Worm (Caenorhabditis elegans): Measurements from ENCODE around the gene W02B8.1.

W02B8.1 gene

DNA sequence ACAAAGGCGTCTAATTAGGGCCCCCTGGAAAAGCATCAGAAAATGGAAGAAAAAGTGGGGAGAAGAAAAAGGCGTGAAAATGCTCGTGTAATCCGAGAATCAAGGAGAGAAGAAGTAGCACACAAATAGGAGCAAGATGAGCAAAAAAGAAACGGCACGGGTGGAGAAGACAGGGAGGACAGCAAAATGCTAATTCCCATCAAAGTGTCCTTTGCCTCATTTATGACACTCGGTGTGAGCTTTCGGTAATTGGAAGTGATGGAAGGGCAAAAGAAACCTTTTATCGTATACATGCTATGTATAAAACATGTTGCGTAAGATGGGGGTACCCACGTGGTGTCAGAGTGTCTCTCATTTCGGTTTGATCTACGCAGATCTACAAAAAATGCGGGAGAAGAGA is 31.6 kb upstream of the W02B8.1 start:
- peak; percentile 76 for TF ChIP-seq ceh-63 (GFP tag; optimal IDR thresholded peaks at IDR 0.05)
- no peak for TF ChIP-seq efl-1 (optimal IDR thresholded peaks at IDR 0.05)
- peak in 1 of 2 experiments; percentile 61 for TF ChIP-seq efl-1 (GFP tag; optimal IDR thresholded peaks at IDR 0.05 in 1 of 2)
- no peak for TF ChIP-seq irx-1 (tag; optimal IDR thresholded peaks at IDR 0.05)
- TF ChIP-seq ceh-8 (GFP tag; optimal IDR thresholded peaks at IDR 0.05), result peak; percentile 56
- TF ChIP-seq nhr-85 (tag), result no peak
- TF ChIP-seq nhr-90 (tag; optimal IDR thresholded peaks at IDR 0.05; ENCODE audit: poor library complexity), result no peak
- no peak for TF ChIP-seq snu-23 (GFP tag; optimal IDR thresholded peaks at IDR 0.05)
- TF ChIP-seq lin-14 (GFP tag; optimal IDR thresholded peaks at IDR 0.05), result peak; percentile 47
- no peak for TF ChIP-seq fkh-8 (tag; optimal IDR thresholded peaks at IDR 0.05)
- TF ChIP-seq efl-3 (GFP tag; optimal IDR thresholded peaks at IDR 0.05), result no peak

DNA sequence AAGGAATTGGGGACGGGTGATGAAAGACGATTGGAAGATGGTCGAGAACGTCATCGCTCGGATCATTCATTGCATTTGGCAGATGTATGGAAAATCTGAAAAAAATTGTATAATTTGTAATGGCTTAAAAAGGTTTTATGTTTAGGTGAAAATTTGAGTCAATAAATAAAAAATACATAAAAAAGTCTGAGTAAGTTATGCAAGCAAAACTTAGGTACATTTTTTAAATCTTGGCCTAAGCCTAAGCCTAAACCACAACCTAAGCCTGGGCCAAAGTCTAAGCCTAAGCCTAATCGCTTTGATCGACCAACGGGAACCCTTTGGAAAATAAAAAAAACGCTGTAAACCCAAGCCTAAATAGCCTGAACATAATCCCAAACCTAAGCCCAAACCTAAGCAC is 30.0 kb upstream of the W02B8.1 start, which contains the start of gene hot-3:
Gene hot-3 (minus strand): TSS at position 101 of the 400 bp plus-strand sequence.
- TF ChIP-seq lin-35 (GFP tag; optimal IDR thresholded peaks at IDR 0.05) (no peak), lin-13 (GFP tag; optimal IDR thresholded peaks at IDR 0.05) (no peak), lsy-2 (tag; optimal IDR thresholded peaks at IDR 0.05) (no peak), snu-23 (GFP tag; optimal IDR thresholded peaks at IDR 0.05) (no peak), C34B4.2 (tag; optimal IDR thresholded peaks at IDR 0.05) (no peak), elt-2 (tag; optimal IDR thresholded peaks at IDR 0.05) (no peak), lir-3 (tag; optimal IDR thresholded peaks at IDR 0.05; ENCODE audit: poor library complexity) (no peak), nhr-47 (tag; optimal IDR thresholded peaks at IDR 0.05) (no peak), ama-1 (optimal IDR thresholded peaks at IDR 0.05) (no peak)

- TF ChIP-seq unc-30 (tag; optimal IDR thresholded peaks at IDR 0.05) (no peak), ceh-8 (GFP tag; optimal IDR thresholded peaks at IDR 0.05) (no peak), blmp-1 (tag; optimal IDR thresholded peaks at IDR 0.05) (peak; percentile 1), unc-130 (tag; optimal IDR thresholded peaks at IDR 0.05) (no peak), grh-1 (GFP tag; IDR thresholded peaks at IDR 0.05) (no peak), nhr-12 (tag; optimal IDR thresholded peaks at IDR 0.05) (no peak), fos-1 (tag; optimal IDR thresholded peaks at IDR 0.05) (no peak)
Measured at ce11 chrII:13924909-13925308, 23.0 kb upstream of the W02B8.1 start, which contains the start of gene mltn-5. Gene mltn-5 (plus strand): TSS chrII:13925209.

DNA sequence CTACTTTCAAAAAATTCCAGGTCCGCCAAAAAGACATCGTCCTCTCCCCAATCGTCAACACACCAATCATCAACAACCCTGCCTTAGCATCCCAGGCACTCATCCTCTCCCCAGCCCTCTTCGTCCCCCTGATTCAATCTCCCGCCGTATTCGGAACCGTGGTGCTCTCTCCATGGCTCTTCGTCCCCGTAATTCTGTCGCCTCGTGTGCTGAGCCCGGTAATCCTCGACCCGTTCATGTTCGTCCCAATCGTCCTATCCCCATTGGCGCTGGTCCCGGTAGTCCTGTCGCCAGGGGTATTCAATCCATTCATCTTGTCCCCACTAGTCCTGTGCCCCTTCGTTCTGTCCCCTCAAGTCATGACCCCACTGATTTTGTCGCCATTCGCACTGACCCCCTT is 17.2 kb upstream of the W02B8.1 start:
- no peak for TF ChIP-seq F16B12.6 (tag; optimal IDR thresholded peaks at IDR 0.05)
- TF ChIP-seq efl-1 (optimal IDR thresholded peaks at IDR 0.05), result no peak
- peak in 1 of 2 experiments; percentile 84 for TF ChIP-seq efl-1 (GFP tag; optimal IDR thresholded peaks at IDR 0.05 in 1 of 2)

DNA sequence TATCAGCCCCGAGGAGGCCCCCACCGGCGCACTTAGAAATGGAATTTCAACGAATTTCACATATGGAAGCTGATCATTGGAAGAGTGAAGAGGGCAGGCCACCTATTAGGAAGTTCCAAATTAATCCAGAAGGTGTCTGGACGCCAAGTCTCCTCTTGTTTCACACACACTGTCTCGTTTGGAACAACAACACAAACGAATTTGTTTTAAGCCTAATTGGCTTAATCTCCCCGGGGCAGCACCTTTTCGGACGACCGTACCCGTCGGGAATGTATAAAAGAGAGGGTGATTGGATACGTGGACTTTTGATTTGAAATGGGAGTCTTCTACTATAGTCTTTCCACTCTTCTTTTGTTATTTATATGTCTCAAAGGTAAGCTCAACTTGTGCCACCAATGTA is 14.1 kb upstream of the W02B8.1 start, which contains the start of gene mltn-3:
Gene mltn-3 (plus strand): TSS at position 301 of the 400 bp plus-strand sequence.
- TF ChIP-seq elt-2 (tag; optimal IDR thresholded peaks at IDR 0.05), result no peak

ce11 chrII:13908592-13908991 is 6.7 kb upstream of the W02B8.1 start, which contains the start of gene citk-1:
Gene citk-1 (plus strand): TSS chrII:13908914.
- TF ChIP-seq efl-1 (optimal IDR thresholded peaks at IDR 0.05) (peak; percentile 85 to 98), efl-1 (GFP tag; optimal IDR thresholded peaks at IDR 0.05 in 1 of 2) (peak; percentile 99 to 100), nhr-20 (tag; optimal IDR thresholded peaks at IDR 0.05) (peak; percentile 77), nhr-12 (tag; optimal IDR thresholded peaks at IDR 0.05) (no peak), fkh-8 (tag; optimal IDR thresholded peaks at IDR 0.05) (peak; percentile 65), hlh-17 (GFP tag; optimal IDR thresholded peaks at IDR 0.05; ENCODE audit: borderline replicate concordance) (no peak), skn-1 (tag; optimal IDR thresholded peaks at IDR 0.05) (peak; percentile 89), C04F5.9 (tag; optimal IDR thresholded peaks at IDR 0.05) (peak; percentile 46), ztf-4 (tag; optimal IDR thresholded peaks at IDR 0.05) (no peak), pqm-1 (tag; optimal IDR thresholded peaks at IDR 0.05) (no peak), lin-13 (GFP tag; optimal IDR thresholded peaks at IDR 0.05) (peak; percentile 76), lin-14 (GFP tag; optimal IDR thresholded peaks at IDR 0.05) (peak; percentile 77), dpl-1 (GFP tag; optimal IDR thresholded peaks at IDR 0.05) (peak; percentile 98 to 99 (median 98)), fkh-4 (tag; optimal IDR thresholded peaks at IDR 0.05; ENCODE audit: borderline replicate concordance) (no peak), nhr-19 (GFP tag; conservative IDR thresholded peaks at IDR 0.05) (peak; percentile 64), sox-4 (tag; optimal IDR thresholded peaks at IDR 0.05) (no peak), rnt-1 (tag; optimal IDR thresholded peaks at IDR 0.05) (peak; percentile 86), lsy-2 (tag; optimal IDR thresholded peaks at IDR 0.05) (peak; percentile 85 to 92), irx-1 (tag; optimal IDR thresholded peaks at IDR 0.05) (no peak), egl-13 (tag; optimal IDR thresholded peaks at IDR 0.05) (peak; percentile 32), nhr-85 (tag) (peak; percentile 81), jun-1 (tag; optimal IDR thresholded peaks at IDR 0.05) (peak; percentile 61), snu-23 (GFP tag; optimal IDR thresholded peaks at IDR 0.05) (peak; percentile 83), nhr-47 (tag; optimal IDR thresholded peaks at IDR 0.05) (peak; percentile 81), zip-4 (GFP tag; optimal IDR thresholded peaks at IDR 0.05) (peak; percentile 5), ztf-11 (tag; optimal IDR thresholded peaks at IDR 0.05) (peak in 1 of 2 experiments; percentile 43)

Data from whole organism, L1 larva.